Worm (Caenorhabditis elegans) whole organism, mixed stage, embryonic: Measurements from ENCODE around the gene C43H6.4.

Source experiments
- M03D4.4 ChIP-seq: sonication (generic microtip); optimal IDR thresholded peaks from 2 replicates; lab custom pipeline; 2017; ENCODE audit warnings: mild to moderate bottlenecking, missing genetic modification characterization, missing compliant biosample characterization
- bed-3 ChIP-seq: fragments of 200-800 bp; sonication (Bioruptor generic); optimal IDR thresholded peaks from 3 replicates; lab custom pipeline; 2018; ENCODE audit warnings: mild to moderate bottlenecking, missing genetic modification characterization, moderate library complexity, missing compliant biosample characterization
- blmp-1 ChIP-seq: fragments of 150-350 bp; optimal IDR thresholded peaks from 2 replicates; lab custom pipeline; 2014; ENCODE audit warnings: missing biosample characterization, missing genetic modification characterization
- ceh-39 ChIP-seq: fragments of 150-350 bp; optimal IDR thresholded peaks from 2 replicates; lab custom pipeline; 2014; ENCODE audit warnings: missing biosample characterization, missing genetic modification characterization
- ceh-43 ChIP-seq: fragments of 200-800 bp; sonication (Bioruptor generic); optimal IDR thresholded peaks from 2 replicates; lab custom pipeline; 2018; ENCODE audit warnings: mild to moderate bottlenecking, missing genetic modification characterization, moderate library complexity, missing compliant biosample characterization
- ceh-83 ChIP-seq: fragments of 200-800 bp; sonication (Bioruptor generic); optimal IDR thresholded peaks from 2 replicates; lab custom pipeline; 2018; ENCODE audit warnings: mild to moderate bottlenecking, missing genetic modification characterization, missing compliant biosample characterization
- ces-1 ChIP-seq: fragments of 150-350 bp; optimal IDR thresholded peaks from 2 replicates; lab custom pipeline; 2014; ENCODE audit warnings: missing biosample characterization, missing genetic modification reagents, missing genetic modification characterization
- cnd-1 ChIP-seq: fragments of 200-800 bp; sonication (Bioruptor generic); optimal IDR thresholded peaks from 2 replicates; lab custom pipeline; 2018; ENCODE audit warnings: mild to moderate bottlenecking, missing genetic modification characterization, missing compliant biosample characterization
- drap-1 ChIP-seq: fragments of 200-800 bp; sonication (Bioruptor generic); optimal IDR thresholded peaks from 3 replicates; lab custom pipeline; 2018; ENCODE audit warnings: mild to moderate bottlenecking, missing genetic modification characterization, missing compliant biosample characterization
- elt-1 ChIP-seq: sonication (generic microtip); optimal IDR thresholded peaks from 2 replicates; lab custom pipeline; 2017; ENCODE audit warnings: missing genetic modification characterization, mild to moderate bottlenecking, missing compliant biosample characterization, antibody characterized with exemption, moderate library complexity, borderline replicate concordance; ENCODE audit not compliant: insufficient read depth
- elt-3 ChIP-seq: fragments of 150-350 bp; optimal IDR thresholded peaks from 2 replicates; lab custom pipeline; 2014; ENCODE audit warnings: missing biosample characterization, missing genetic modification characterization
- flh-1 ChIP-seq: fragments of 200-800 bp; sonication (Bioruptor generic); optimal IDR thresholded peaks from 2 replicates; lab custom pipeline; 2018; ENCODE audit warnings: mild to moderate bottlenecking, missing genetic modification characterization, moderate library complexity, missing compliant biosample characterization
- ham-2 ChIP-seq: fragments of 200-800 bp; sonication (Bioruptor generic); optimal IDR thresholded peaks from 2 replicates; lab custom pipeline; 2018; ENCODE audit warnings: mild to moderate bottlenecking, missing genetic modification characterization, missing compliant biosample characterization
- hlh-1 ChIP-seq: fragments of 150-350 bp; optimal IDR thresholded peaks from 2 replicates; lab custom pipeline; 2014; ENCODE audit warnings: missing biosample characterization, missing genetic modification reagents, missing genetic modification characterization
- lin-13 ChIP-seq: fragments of 150-350 bp; optimal IDR thresholded peaks from 2 replicates; lab custom pipeline; 2014; ENCODE audit warnings: missing biosample characterization, missing genetic modification characterization
- lin-32 ChIP-seq: fragments of 200-800 bp; sonication (Bioruptor generic); optimal IDR thresholded peaks from 2 replicates; lab custom pipeline; 2018; ENCODE audit warnings: mild to moderate bottlenecking, missing genetic modification characterization, missing compliant biosample characterization
- lsy-2 ChIP-seq: fragments of 150-350 bp; optimal IDR thresholded peaks from 2 replicates; lab custom pipeline; 2014; ENCODE audit warnings: missing biosample characterization, missing genetic modification characterization
- mab-5 ChIP-seq: fragments of 150-350 bp; optimal IDR thresholded peaks from 2 replicates; lab custom pipeline; 2014; ENCODE audit warnings: missing biosample characterization, missing genetic modification characterization
- mep-1 ChIP-seq: fragments of 150-350 bp; optimal IDR thresholded peaks from 2 replicates; lab custom pipeline; 2017; ENCODE audit warnings: missing biosample characterization, missing genetic modification reagents, missing genetic modification characterization, inconsistent platforms
- mls-2 ChIP-seq: sonication (generic microtip); optimal IDR thresholded peaks from 2 replicates; lab custom pipeline; 2016; ENCODE audit warnings: mild to moderate bottlenecking, missing genetic modification characterization, moderate library complexity, missing compliant biosample characterization
- nhr-12 ChIP-seq: fragments of 150-350 bp; optimal IDR thresholded peaks from 2 replicates; lab custom pipeline; 2014; ENCODE audit warnings: missing biosample characterization, missing genetic modification characterization
- nhr-2 ChIP-seq: fragments of 150-350 bp; optimal IDR thresholded peaks from 2 replicates; lab custom pipeline; 2014; ENCODE audit warnings: missing biosample characterization, missing genetic modification characterization
- nhr-237 ChIP-seq: fragments of 150-350 bp; optimal IDR thresholded peaks from 2 replicates; lab custom pipeline; 2014; ENCODE audit warnings: missing biosample characterization, missing genetic modification characterization
- nhr-28 ChIP-seq: fragments of 150-350 bp; optimal IDR thresholded peaks from 2 replicates; lab custom pipeline; 2014; ENCODE audit warnings: missing biosample characterization, missing genetic modification characterization
- nhr-76 ChIP-seq: sonication (generic microtip); optimal IDR thresholded peaks from 2 replicates; lab custom pipeline; 2017; ENCODE audit warnings: missing biosample characterization, missing genetic modification characterization
- pha-4 ChIP-seq: fragments of 150-350 bp; optimal IDR thresholded peaks from 2 replicates; lab custom pipeline; 2018; ENCODE audit warnings: missing biosample characterization, missing genetic modification reagents, missing genetic modification characterization
- sem-2 ChIP-seq: fragments of 200-800 bp; sonication (Bioruptor generic); optimal IDR thresholded peaks from 2 replicates; lab custom pipeline; 2018; ENCODE audit warnings: mild to moderate bottlenecking, missing genetic modification characterization, missing compliant biosample characterization
- sptf-1 ChIP-seq: sonication (generic microtip); optimal IDR thresholded peaks from 2 replicates; lab custom pipeline; 2017; ENCODE audit warnings: mild to moderate bottlenecking, missing genetic modification characterization, moderate library complexity, missing compliant biosample characterization
- tbx-8 ChIP-seq: fragments of 200-800 bp; sonication (Bioruptor generic); optimal IDR thresholded peaks from 2 replicates; lab custom pipeline; 2018; ENCODE audit warnings: mild to moderate bottlenecking, missing genetic modification characterization, moderate library complexity, missing compliant biosample characterization
- unc-120 ChIP-seq: sonication (generic microtip); optimal IDR thresholded peaks from 2 replicates; lab custom pipeline; 2017; ENCODE audit warnings: missing genetic modification characterization, missing compliant biosample characterization; ENCODE audit not compliant: poor library complexity, severe bottlenecking
- unc-39 ChIP-seq: fragments of 150-350 bp; optimal IDR thresholded peaks from 2 replicates; lab custom pipeline; 2014; ENCODE audit warnings: missing biosample characterization, missing genetic modification characterization
- unc-62 ChIP-seq: fragments of 150-350 bp; optimal IDR thresholded peaks from 2 replicates; lab custom pipeline; 2014; ENCODE audit warnings: missing biosample characterization, missing genetic modification reagents, missing genetic modification characterization
- zip-8 ChIP-seq: fragments of 150-350 bp; optimal IDR thresholded peaks from 2 replicates; lab custom pipeline; 2014; ENCODE audit warnings: missing biosample characterization, missing genetic modification characterization
- ztf-11 ChIP-seq: fragments of 150-350 bp; optimal IDR thresholded peaks from 2 replicates; lab custom pipeline; 2014; ENCODE audit warnings: missing biosample characterization, missing genetic modification characterization

The C43H6.4 gene

DNA sequence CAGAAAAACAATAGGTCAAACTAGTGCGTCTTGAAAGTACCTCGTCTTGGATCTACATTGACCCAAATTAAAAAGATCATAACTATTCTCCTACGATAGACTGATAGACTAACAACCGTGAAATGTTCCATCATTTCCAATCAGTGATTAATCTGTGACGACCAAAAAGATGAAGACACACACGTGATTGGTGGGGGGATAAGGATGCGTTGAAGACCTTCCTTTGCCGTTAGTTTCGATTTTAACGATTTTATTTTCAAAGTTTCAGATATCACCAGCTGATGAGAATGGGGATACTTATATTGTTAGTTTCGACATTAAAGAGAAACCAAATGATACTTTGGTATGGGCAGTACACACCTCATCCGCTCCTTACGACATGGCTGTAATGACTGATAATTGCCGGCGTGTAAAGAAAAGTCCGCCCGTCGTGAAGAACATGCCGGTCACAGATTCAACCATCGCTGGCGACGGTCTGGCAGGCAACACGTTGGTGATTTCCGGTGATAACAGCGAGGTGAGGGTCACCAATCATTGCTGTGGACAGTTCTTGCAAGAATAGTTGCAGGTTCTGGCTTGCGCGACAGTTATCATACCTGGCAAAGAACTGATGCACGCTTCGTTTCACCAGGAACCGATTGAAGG is 16.8 kb upstream of the C43H6.4 start:
- TF ChIP-seq unc-39 (tag; lab: Kevin White, UChicago), result no peak
- TF ChIP-seq ceh-83, result no peak
- TF ChIP-seq sptf-1 (tag; lab: Kevin White, UChicago), result no peak
- no peak for TF ChIP-seq pha-4
- no peak for TF ChIP-seq hlh-1 (tag; lab: Kevin White, UChicago)
- TF ChIP-seq flh-1 (GFP tag; lab: Kevin White, UChicago), result no peak
- no peak for TF ChIP-seq lin-13 (tag; lab: Kevin White, UChicago)
- TF ChIP-seq M03D4.4 (tag; lab: Kevin White, UChicago), result no peak
- no peak for TF ChIP-seq unc-62
- no peak for TF ChIP-seq cnd-1 (tag; lab: Kevin White, UChicago)

DNA sequence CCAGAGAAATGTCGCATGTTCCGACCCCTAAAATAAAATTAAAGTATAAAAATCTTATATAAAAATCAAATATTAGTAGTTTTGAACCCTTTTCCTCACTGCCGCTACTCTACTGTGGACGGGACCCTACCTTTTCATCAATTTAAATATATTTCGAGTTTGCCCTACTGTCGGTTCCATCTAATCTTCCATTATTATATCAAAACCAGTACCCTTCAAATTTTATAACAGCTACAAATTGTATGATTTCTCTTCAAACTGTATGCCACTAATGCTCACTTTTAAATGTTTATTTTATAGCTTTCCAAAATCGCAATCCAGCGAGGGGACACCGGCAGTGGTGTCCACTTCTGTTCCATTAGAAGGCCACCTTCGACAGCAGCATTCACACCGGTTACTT is 8.8 kb upstream of the C43H6.4 start, which contains the start of gene C43H6.6:
Gene C43H6.6, plus strand, starts transcription at position 301 of the 400 bp plus-strand sequence.
- TF ChIP-seq ceh-43, result no peak
- TF ChIP-seq pha-4, result no peak
- TF ChIP-seq mep-1 (tag; lab: Kevin White, UChicago), result no peak

ce11 chrX:2401883-2402282 is 1.9 kb upstream of the C43H6.4 start, which contains the start of gene dhhc-9:
dhhc-9 (minus strand) TSS chrX:2402036.
- no peak for TF ChIP-seq ceh-83
- no peak for TF ChIP-seq elt-3
- peak; percentile 39 for TF ChIP-seq cnd-1 (tag; lab: Kevin White, UChicago)
- TF ChIP-seq ces-1 (GFP tag; lab: Kevin White, UChicago), result peak; percentile 76
- no peak for TF ChIP-seq nhr-12
- no peak for TF ChIP-seq nhr-28 (tag; lab: Kevin White, UChicago)
- peak; percentile 70 for TF ChIP-seq mls-2 (tag; lab: Kevin White, UChicago)
- TF ChIP-seq bed-3 (GFP tag; lab: Kevin White, UChicago), result no peak
- TF ChIP-seq mep-1 (tag; lab: Kevin White, UChicago), result peak; percentile 14
- no peak for TF ChIP-seq drap-1 (GFP tag; lab: Kevin White, UChicago)
- no peak for TF ChIP-seq sem-2 (GFP tag; lab: Kevin White, UChicago)
- no peak for TF ChIP-seq M03D4.4 (tag; lab: Kevin White, UChicago)
- TF ChIP-seq mab-5, result no peak
- TF ChIP-seq flh-1 (GFP tag; lab: Kevin White, UChicago), result no peak
- TF ChIP-seq hlh-1 (tag; lab: Kevin White, UChicago), result no peak
- TF ChIP-seq sptf-1 (tag; lab: Kevin White, UChicago), result peak; percentile 41
- TF ChIP-seq unc-120, result peak; percentile 17
- TF ChIP-seq nhr-237, result no peak
- no peak for TF ChIP-seq lin-13 (tag; lab: Kevin White, UChicago)
- no peak for TF ChIP-seq unc-62
- TF ChIP-seq zip-8 (tag; lab: Kevin White, UChicago), result no peak
- peak; percentile 28 for TF ChIP-seq nhr-2
- no peak for TF ChIP-seq lsy-2 (tag; lab: Kevin White, UChicago)
- no peak for TF ChIP-seq tbx-8 (GFP tag; lab: Kevin White, UChicago)
- peak; percentile 31 for TF ChIP-seq pha-4
- TF ChIP-seq ztf-11 (tag; lab: Kevin White, UChicago), result no peak
- no peak for TF ChIP-seq nhr-76
- no peak for TF ChIP-seq lin-32 (GFP tag; lab: Kevin White, UChicago)
- TF ChIP-seq blmp-1, result no peak
- no peak for TF ChIP-seq ceh-39 (tag; lab: Kevin White, UChicago)
- TF ChIP-seq elt-1 (tag; lab: Kevin White, UChicago), result no peak
- peak; percentile 70 for TF ChIP-seq ham-2 (GFP tag; lab: Kevin White, UChicago)
- no peak for TF ChIP-seq unc-39 (tag; lab: Kevin White, UChicago)
- TF ChIP-seq ceh-43, result no peak
- TF ChIP-seq, all 35 proteins: peak for 9

DNA sequence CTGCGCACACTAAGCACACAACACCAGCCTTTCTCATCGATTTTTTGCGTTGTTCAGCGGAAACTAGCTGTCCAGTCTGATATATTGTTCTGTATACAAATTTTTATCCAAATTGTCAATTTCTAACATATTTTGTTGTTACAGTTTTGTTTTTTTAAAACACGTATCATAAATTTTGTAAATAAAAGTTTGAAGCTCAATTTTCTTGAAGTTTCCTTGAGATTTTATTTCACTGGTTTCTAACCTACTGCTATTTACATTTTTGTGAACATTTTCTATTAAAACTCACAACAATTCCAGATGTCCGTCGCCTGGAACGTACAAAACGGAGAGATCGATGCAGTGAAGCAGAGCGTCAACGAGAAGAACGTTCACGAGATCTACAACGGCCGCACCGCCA is 3.3 kb downstream of the C43H6.4 start, which contains the start of gene mtpn-1:
Gene mtpn-1, plus strand, starts transcription at position 301 of the 400 bp plus-strand sequence.
- TF ChIP-seq nhr-2, result no peak
- TF ChIP-seq lin-32 (GFP tag; lab: Kevin White, UChicago), result no peak
- TF ChIP-seq hlh-1 (tag; lab: Kevin White, UChicago), result no peak
- no peak for TF ChIP-seq sem-2 (GFP tag; lab: Kevin White, UChicago)
- no peak for TF ChIP-seq pha-4
- TF ChIP-seq nhr-76, result no peak
- TF ChIP-seq lin-13 (tag; lab: Kevin White, UChicago), result no peak
- no peak for TF ChIP-seq tbx-8 (GFP tag; lab: Kevin White, UChicago)
- no peak for TF ChIP-seq zip-8 (tag; lab: Kevin White, UChicago)
- TF ChIP-seq unc-39 (tag; lab: Kevin White, UChicago), result no peak
- no peak for TF ChIP-seq nhr-237
- TF ChIP-seq ceh-43, result no peak
- no peak for TF ChIP-seq mab-5
- TF ChIP-seq unc-62, result no peak
- TF ChIP-seq, all 35 proteins: peak for 0
